Fruit fly (Drosophila melanogaster): ENCODE results near the gene CG14380.

DNA sequence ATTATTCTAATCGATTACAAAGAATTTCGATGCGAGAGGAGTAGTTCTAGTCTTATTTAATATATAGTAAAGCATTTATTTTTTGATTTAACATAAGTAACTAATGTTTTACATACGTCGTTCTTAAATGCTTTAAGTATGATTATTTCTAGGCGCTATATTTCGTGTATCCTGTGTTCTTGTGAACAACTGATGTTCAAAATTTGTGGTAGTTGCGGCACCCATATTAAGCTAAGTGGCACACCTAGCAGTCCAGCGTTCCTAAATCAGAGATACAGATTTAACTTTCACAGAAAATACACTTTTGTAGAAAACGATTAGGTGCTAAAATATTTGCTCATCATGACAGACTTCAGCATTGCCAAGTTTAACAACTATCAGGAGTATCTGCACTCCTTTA is 7.3 kb upstream of the CG14380 start, which contains the start of gene CG8138:
- no peak for TF ChIP-seq CG8478 (optimal IDR thresholded peaks at IDR 0.05)
- TF ChIP-seq CTCF (optimal IDR thresholded peaks at IDR 0.05): no peak

Data from S2 (cell line).